Fruit fly (Drosophila melanogaster): ENCODE data around the gene CG42613.

DNA sequence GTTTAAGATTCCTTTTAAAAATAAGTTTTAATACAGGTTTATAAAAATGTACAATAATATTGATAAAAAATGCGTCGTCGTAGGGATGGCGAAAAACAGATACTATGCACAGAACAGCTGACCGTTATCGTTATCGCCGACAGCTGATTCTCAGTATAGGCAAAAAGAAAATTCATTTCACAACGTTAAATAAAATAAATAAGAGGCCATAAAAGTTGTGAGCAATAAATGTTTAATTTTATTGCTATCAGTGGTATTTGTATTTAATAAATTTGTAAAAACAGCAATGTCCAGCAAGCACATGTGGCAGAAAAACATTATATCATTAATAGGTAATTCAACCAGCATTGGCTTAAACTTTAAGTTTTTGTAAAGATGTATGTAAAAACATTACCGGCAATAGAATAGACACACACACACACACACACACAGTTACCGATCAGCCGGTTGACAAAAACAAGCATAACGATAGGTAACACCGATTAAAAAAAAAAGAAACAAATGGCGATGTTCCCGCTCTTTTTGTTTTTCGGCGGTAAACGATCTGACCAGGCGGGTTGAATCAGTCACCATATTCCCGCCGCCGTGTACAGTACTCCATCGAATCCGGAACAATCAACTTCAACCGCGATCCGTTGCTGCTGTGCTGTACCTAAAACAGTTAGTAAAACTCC lies 52.0 kb downstream of the CG42613 start, which contains the start of the genes dnk and Smu1:
- no peak for TF ChIP-seq Rel (GFP tag; optimal IDR thresholded peaks at IDR 0.05)
- TF ChIP-seq Rel (tag; optimal IDR thresholded peaks at IDR 0.05), result no peak
- TF ChIP-seq Dfd (GFP tag; optimal IDR thresholded peaks at IDR 0.05), result no peak
- TF ChIP-seq psq (GFP tag; optimal IDR thresholded peaks at IDR 0.05), result no peak
- TF ChIP-seq tai (GFP tag; optimal IDR thresholded peaks at IDR 0.05), result no peak
- TF ChIP-seq Hnf4 (GFP tag; optimal IDR thresholded peaks at IDR 0.05), result no peak
- TF ChIP-seq CG9705 (GFP tag; optimal IDR thresholded peaks at IDR 0.05), result no peak
- TF ChIP-seq lola (GFP tag; optimal IDR thresholded peaks at IDR 0.05), result no peak
- no peak for TF ChIP-seq h (GFP tag; optimal IDR thresholded peaks at IDR 0.05)
- no peak for TF ChIP-seq Abd-B (GFP tag; optimal IDR thresholded peaks at IDR 0.05)

All from whole organism, wandering third instar larva.